Fruit fly (Drosophila melanogaster) whole organism, embryonic: Measurements from ENCODE around the gene CG10700.

Experiments used
- Atf3 ChIP-seq: fragments of 200-800 bp; sonication (Bioruptor generic); optimal IDR thresholded peaks from 3 replicates; lab custom pipeline; 2016; ENCODE audit warnings: missing biosample characterization, missing genetic modification characterization
- BEAF-32 ChIP-seq: fragments of 200-800 bp; sonication (Bioruptor generic); optimal IDR thresholded peaks from 3 replicates; lab custom pipeline; 2017; ENCODE audit warnings: missing biosample characterization, missing genetic modification characterization, mild to moderate bottlenecking, moderate library complexity, missing genetic modification reagents
- CG10147 ChIP-seq: fragments of 200-800 bp; sonication (Bioruptor generic); optimal IDR thresholded peaks from 2 replicates; lab custom pipeline; 2019; ENCODE audit warnings: missing biosample characterization, mild to moderate bottlenecking, missing genetic modification characterization, moderate library complexity
- CG10209 ChIP-seq: fragments of 200-800 bp; sonication (Bioruptor generic); optimal IDR thresholded peaks from 3 replicates; lab custom pipeline; 2017; ENCODE audit warnings: missing biosample characterization, mild to moderate bottlenecking, missing genetic modification characterization, missing genetic modification reagents
- CG12219 ChIP-seq: fragments of 200-800 bp; sonication (Bioruptor generic); optimal IDR thresholded peaks from 3 replicates; lab custom pipeline; 2018; ENCODE audit warnings: missing biosample characterization, mild to moderate bottlenecking, missing genetic modification characterization
- CG12299 ChIP-seq: fragments of 200-800 bp; sonication (Bioruptor generic); optimal IDR thresholded peaks from 2 replicates; lab custom pipeline; 2018; ENCODE audit warnings: missing biosample characterization, mild to moderate bottlenecking, missing genetic modification characterization
- CG12659 ChIP-seq: fragments of 200-800 bp; sonication (Bioruptor generic); optimal IDR thresholded peaks from 3 replicates; lab custom pipeline; 2017; ENCODE audit warnings: mild to moderate bottlenecking, missing biosample characterization, missing genetic modification reagents, missing genetic modification characterization
- CG12769 ChIP-seq: fragments of 200-800 bp; sonication (Bioruptor generic); optimal IDR thresholded peaks from 2 replicates; lab custom pipeline; 2019; ENCODE audit warnings: missing biosample characterization, mild to moderate bottlenecking, missing genetic modification characterization, moderate library complexity
- CG13894 ChIP-seq: fragments of 200-800 bp; sonication (Bioruptor generic); optimal IDR thresholded peaks from 3 replicates; lab custom pipeline; 2018; ENCODE audit warnings: missing biosample characterization, mild to moderate bottlenecking, missing genetic modification characterization, moderate library complexity
- CG14710 ChIP-seq: fragments of 200-800 bp; sonication (Bioruptor generic); optimal IDR thresholded peaks from 3 replicates; lab custom pipeline; 2019; ENCODE audit warnings: missing biosample characterization, mild to moderate bottlenecking, missing genetic modification characterization, moderate library complexity
- CG16813 ChIP-seq: fragments of 200-800 bp; sonication (Bioruptor generic); IDR thresholded peaks from 3 replicates; pipeline ENCODE4 v1.3.6; 2022; ENCODE audit warnings: missing biosample characterization, missing genetic modification characterization; ENCODE audit not compliant: partially characterized antibody
- CG17328 ChIP-seq: fragments of 200-800 bp; sonication (Bioruptor generic); IDR thresholded peaks from 2 replicates; pipeline ENCODE4 v1.3.6; 2022; ENCODE audit warnings: missing biosample characterization, missing genetic modification characterization
- CG17385 ChIP-seq: fragments of 200-800 bp; sonication (Bioruptor generic); optimal IDR thresholded peaks from 3 replicates; lab custom pipeline; 2018; ENCODE audit warnings: missing biosample characterization, mild to moderate bottlenecking, missing genetic modification characterization
- CG2116 ChIP-seq: fragments of 200-800 bp; sonication (Bioruptor generic); optimal IDR thresholded peaks from 3 replicates; lab custom pipeline; 2018; ENCODE audit warnings: missing biosample characterization, mild to moderate bottlenecking, missing genetic modification characterization
- CG30020 ChIP-seq: fragments of 200-800 bp; optimal IDR thresholded peaks from 2 replicates; lab custom pipeline; 2019; ENCODE audit warnings: missing biosample characterization, mild to moderate bottlenecking, missing genetic modification characterization, moderate library complexity
- CG30431 ChIP-seq: fragments of 200-800 bp; sonication (Bioruptor generic); optimal IDR thresholded peaks from 2 replicates; lab custom pipeline; 2017; ENCODE audit warnings: missing biosample characterization, missing genetic modification characterization
- CG34224 ChIP-seq: fragments of 200-800 bp; sonication (Bioruptor generic); IDR thresholded peaks from 3 replicates; pipeline ENCODE4 v1.3.6; 2022; ENCODE audit warnings: missing biosample characterization, missing genetic modification characterization; ENCODE audit not compliant: partially characterized antibody
- CG7963 ChIP-seq: fragments of 200-800 bp; sonication (Bioruptor generic); IDR thresholded peaks from 3 replicates; pipeline ENCODE4 v1.3.6; 2022; ENCODE audit warnings: missing biosample characterization, missing genetic modification characterization; ENCODE audit not compliant: partially characterized antibody
- Doc3 ChIP-seq: fragments of 200-800 bp; sonication (Bioruptor generic); IDR thresholded peaks from 3 replicates; pipeline ENCODE4 v1.3.6; 2022; ENCODE audit warnings: missing biosample characterization, missing genetic modification characterization; ENCODE audit not compliant: partially characterized antibody
- Hr51 ChIP-seq, 2 experiments: fragments of 200-800 bp; sonication (Bioruptor generic); optimal IDR thresholded peaks; 2 replicates in 1 of 2; 3 replicates in 1 of 2; lab custom pipeline; 2016 to 2018; ENCODE audit warnings: missing biosample characterization in 2 of 2, missing genetic modification characterization in 2 of 2, mild to moderate bottlenecking in 1 of 2, moderate library complexity in 1 of 2
- MESR4 ChIP-seq: fragments of 200-800 bp; sonication (Bioruptor generic); optimal IDR thresholded peaks from 2 replicates; lab custom pipeline; 2018; ENCODE audit warnings: missing biosample characterization, mild to moderate bottlenecking, missing genetic modification characterization, moderate library complexity
- Med ChIP-seq: fragments of 200-800 bp; sonication (Bioruptor generic); peaks from one replicate; lab custom pipeline; 2016; ENCODE audit warnings: missing biosample characterization, missing genetic modification characterization, mild to moderate bottlenecking, inconsistent platforms, moderate library complexity
- Opbp ChIP-seq: fragments of 200-800 bp; sonication (Bioruptor generic); IDR thresholded peaks from 3 replicates; pipeline ENCODE4 v1.3.6; 2022; ENCODE audit warnings: missing biosample characterization, missing genetic modification characterization; ENCODE audit not compliant: partially characterized antibody
- Pdp1 ChIP-seq, 2 experiments: fragments of 200-800 bp; sonication (Bioruptor generic); optimal IDR thresholded peaks; 3 replicates each; lab custom pipeline; 2016; ENCODE audit warnings: missing biosample characterization in 2 of 2, missing genetic modification characterization in 2 of 2, mild to moderate bottlenecking in 1 of 2, moderate library complexity in 1 of 2
- Xbp1 ChIP-seq: fragments of 200-800 bp; sonication (Bioruptor generic); optimal IDR thresholded peaks from 3 replicates; lab custom pipeline; 2016; ENCODE audit warnings: missing biosample characterization, mild to moderate bottlenecking, missing genetic modification characterization
- YL-1 ChIP-seq: fragments of 200-800 bp; sonication (Bioruptor generic); optimal IDR thresholded peaks from 3 replicates; lab custom pipeline; 2017; ENCODE audit warnings: missing biosample characterization, mild to moderate bottlenecking, missing genetic modification characterization
- amos ChIP-seq: fragments of 200-800 bp; sonication (Bioruptor generic); IDR thresholded peaks from 2 replicates; pipeline ENCODE4 v1.3.6; 2022; ENCODE audit warnings: missing biosample characterization, missing genetic modification characterization; ENCODE audit not compliant: partially characterized antibody
- ato ChIP-seq: fragments of 200-800 bp; sonication (Bioruptor generic); IDR thresholded peaks from 2 replicates; pipeline ENCODE4 v1.3.6; 2022; ENCODE audit warnings: missing biosample characterization, missing genetic modification characterization; ENCODE audit not compliant: partially characterized antibody
- bbx ChIP-seq: fragments of 200-800 bp; sonication (Bioruptor generic); IDR thresholded peaks from 2 replicates; pipeline ENCODE4 v1.3.6; 2022; ENCODE audit warnings: missing biosample characterization, missing genetic modification characterization; ENCODE audit not compliant: partially characterized antibody
- chm ChIP-seq: fragments of 200-800 bp; sonication (Bioruptor generic); IDR thresholded peaks from 2 replicates; pipeline ENCODE4 v1.3.6; 2022; ENCODE audit warnings: missing biosample characterization, missing genetic modification characterization
- chn ChIP-seq: fragments of 200-800 bp; sonication (Bioruptor generic); optimal IDR thresholded peaks from 2 replicates; lab custom pipeline; 2016; ENCODE audit warnings: missing biosample characterization, missing genetic modification characterization
- dmrt11E ChIP-seq: fragments of 200-800 bp; sonication (Bioruptor generic); optimal IDR thresholded peaks from 3 replicates; lab custom pipeline; 2018; ENCODE audit warnings: missing biosample characterization, mild to moderate bottlenecking, missing genetic modification characterization, moderate library complexity
- dpn ChIP-seq, 2 experiments: fragments of 200-800 bp; sonication (Bioruptor generic); optimal IDR thresholded peaks; 3 replicates each; lab custom pipeline; 2016; ENCODE audit warnings: missing biosample characterization in 2 of 2, missing genetic modification characterization in 2 of 2
- grau ChIP-seq: fragments of 200-800 bp; optimal IDR thresholded peaks from 3 replicates; lab custom pipeline; 2019; ENCODE audit warnings: missing biosample characterization, mild to moderate bottlenecking, missing genetic modification characterization, moderate library complexity
- gro ChIP-seq: fragments of 200-800 bp; sonication (Bioruptor generic); optimal IDR thresholded peaks from 2 replicates; lab custom pipeline; 2016; ENCODE audit warnings: missing biosample characterization, missing genetic modification characterization
- hkb ChIP-seq, 2 experiments: fragments of 200-800 bp in 1 of 2; fragments of >200 bp in 1 of 2; sonication (Bioruptor generic) in 1 of 2; IDR thresholded peaks in 1 of 2; optimal IDR thresholded peaks in 1 of 2; 2 replicates each; pipeline versions ENCODE4 v1.3.6 to Lab custom; 2017 to 2022; ENCODE audit warnings: missing biosample characterization in 1 of 2, missing genetic modification characterization in 1 of 2
- nerfin-2 ChIP-seq: fragments of 200-800 bp; sonication (Bioruptor generic); IDR thresholded peaks from 2 replicates; pipeline ENCODE4 v1.3.6; 2022; ENCODE audit warnings: missing biosample characterization, missing genetic modification characterization; ENCODE audit not compliant: partially characterized antibody
- nmo ChIP-seq: fragments of 200-800 bp; sonication (Bioruptor generic); optimal IDR thresholded peaks from 2 replicates; lab custom pipeline; 2018; ENCODE audit warnings: missing biosample characterization, mild to moderate bottlenecking, missing genetic modification characterization, moderate library complexity
- odd ChIP-seq: fragments of 200-800 bp; sonication (Bioruptor generic); optimal IDR thresholded peaks from 2 replicates; lab custom pipeline; 2017; ENCODE audit warnings: missing biosample characterization, mild to moderate bottlenecking, missing genetic modification characterization
- otp ChIP-seq: fragments of 200-800 bp; sonication (Bioruptor generic); IDR thresholded peaks from 3 replicates; pipeline ENCODE4, ENCODE4 v1.3.6; 2022; ENCODE audit warnings: missing biosample characterization, missing genetic modification characterization
- slp2 ChIP-seq: fragments of 200-800 bp; sonication (Bioruptor generic); optimal IDR thresholded peaks from 2 replicates; lab custom pipeline; 2016; ENCODE audit warnings: missing biosample characterization, missing genetic modification characterization
- stwl ChIP-seq: fragments of 200-800 bp; sonication (Bioruptor generic); optimal IDR thresholded peaks from 3 replicates; lab custom pipeline; 2018; ENCODE audit warnings: missing biosample characterization, mild to moderate bottlenecking, missing genetic modification characterization, moderate library complexity
- tna ChIP-seq: fragments of 200-800 bp; sonication (Bioruptor generic); IDR thresholded peaks from 2 replicates; pipeline ENCODE4 v1.3.6; 2022; ENCODE audit warnings: missing biosample characterization, missing genetic modification characterization; ENCODE audit not compliant: partially characterized antibody
- vnd ChIP-seq: fragments of 200-800 bp; sonication (Bioruptor generic); IDR thresholded peaks from 3 replicates; pipeline ENCODE4 v1.3.6; 2022; ENCODE audit warnings: missing biosample characterization, missing genetic modification characterization; ENCODE audit not compliant: partially characterized antibody
- zen2 ChIP-seq: fragments of 200-800 bp; sonication (Bioruptor generic); IDR thresholded peaks from 3 replicates; pipeline ENCODE4 v1.3.6; 2022; ENCODE audit warnings: missing biosample characterization, missing genetic modification characterization; ENCODE audit not compliant: partially characterized antibody

The CG10700 gene

dm6 chr2L:19034213-19034929, 44.5 kb downstream of the CG10700 start, which contains the start of the genes mib2 and CG31800:
Gene mib2 (plus strand): TSS chr2L:19034444.
Gene CG31800 (minus strand): TSS chr2L:19034576.
- TF ChIP-seq BEAF-32 (GFP tag; lab: Kevin White, UChicago) = peak; percentile 84
- TF ChIP-seq CG12299 (tag; lab: Kevin White, UChicago) = no peak
- peak; percentile 20 for TF ChIP-seq nmo (GFP tag; lab: Kevin White, UChicago)
- no peak for TF ChIP-seq odd (GFP tag; lab: Kevin White, UChicago)
- TF ChIP-seq bbx (GFP tag; lab: Robert Waterston, UW) = peak; percentile 91
- peak; percentile 20 for TF ChIP-seq gro (GFP tag; lab: Kevin White, UChicago)
- TF ChIP-seq vnd = peak; percentile 77
- TF ChIP-seq CG12219 (GFP tag; lab: Kevin White, UChicago) = no peak
- TF ChIP-seq CG13894 (tag; lab: Kevin White, UChicago) = peak; percentile 1
- peak; percentile 27 for TF ChIP-seq CG14710 (tag; lab: Kevin White, UChicago)
- peak; percentile 88 for TF ChIP-seq amos (GFP tag; lab: Robert Waterston, UW)
- no peak for TF ChIP-seq otp (GFP tag; lab: Robert Waterston, UW)
- peak; percentile 69 for TF ChIP-seq tna
- peak; percentile 59 for TF ChIP-seq stwl (tag; lab: Kevin White, UChicago)
- TF ChIP-seq CG10147 (GFP tag; lab: Kevin White, UChicago) = peak; percentile 32
- TF ChIP-seq zen2 = peak; percentile 81; the same call in 2 of the 3 replicates
- no peak for TF ChIP-seq CG30431 (GFP tag; lab: Kevin White, UChicago)
- TF ChIP-seq chm (GFP tag; lab: Robert Waterston, UW) = 0 out of 2 replicates have a peak, but pooled peaks have one; percentile 38
- no peak for TF ChIP-seq CG10209 (GFP tag; lab: Kevin White, UChicago)
- peak; percentile 76; the same call in 2 of the 3 replicates for TF ChIP-seq Doc3
- no peak for TF ChIP-seq Hr51 (GFP tag; optimal IDR thresholded peaks at IDR 0.05; lab: Kevin White, UChicago)
- peak; percentile 86 for TF ChIP-seq CG7963 (GFP tag; lab: Robert Waterston, UW)
- peak; percentile 78 for TF ChIP-seq nerfin-2 (GFP tag; lab: Robert Waterston, UW)
- peak; percentile 52; the same call in 1 of the 2 replicates for TF ChIP-seq ato (GFP tag; lab: Robert Waterston, UW)
- peak; percentile 80 for TF ChIP-seq CG34224 (GFP tag; lab: Robert Waterston, UW)
- no peak for TF ChIP-seq Atf3 (GFP tag; lab: Kevin White, UChicago)
- TF ChIP-seq CG30020 (tag; lab: Kevin White, UChicago) = peak; percentile 39
- peak; percentile 59 for TF ChIP-seq YL-1 (GFP tag; lab: Kevin White, UChicago)
- no peak for TF ChIP-seq slp2 (GFP tag; lab: Kevin White, UChicago)
- TF ChIP-seq grau (tag; lab: Kevin White, UChicago) = peak; percentile 20
- peak; percentile 40 for TF ChIP-seq CG12659
- peak; percentile 1 for TF ChIP-seq chn (GFP tag; lab: Kevin White, UChicago)
- peak; percentile 86; the same call in 2 of the 3 replicates for TF ChIP-seq Opbp (GFP tag; lab: Robert Waterston, UW)
- no peak for TF ChIP-seq hkb (optimal IDR thresholded peaks at IDR 0.05; lab: Kevin White, UChicago)
- no peak for TF ChIP-seq hkb (GFP tag; IDR thresholded peaks at IDR 0.05; lab: Robert Waterston, UW)
- TF ChIP-seq CG2116 = peak; percentile 73
- TF ChIP-seq CG16813 (GFP tag; lab: Robert Waterston, UW) = peak; percentile 76
- peak in 1 of 2 experiments; percentile 0 for TF ChIP-seq dpn (GFP tag; optimal IDR thresholded peaks at IDR 0.05; lab: Kevin White, UChicago)
- no peak for TF ChIP-seq CG17328
- peak; percentile 95 for TF ChIP-seq CG17385 (GFP tag; lab: Kevin White, UChicago)
- TF ChIP-seq MESR4 (GFP tag; lab: Kevin White, UChicago) = peak; percentile 79
- peak; percentile 26 for TF ChIP-seq Xbp1 (GFP tag; lab: Kevin White, UChicago)
- no peak for TF ChIP-seq CG12769 (tag; lab: Kevin White, UChicago)
- TF ChIP-seq Pdp1 (GFP tag; optimal IDR thresholded peaks at IDR 0.05; lab: Kevin White, UChicago) = peak in 1 of 2 experiments; percentile 77
- no peak for TF ChIP-seq dmrt11E
- peak; percentile 80 for TF ChIP-seq Med (GFP tag; lab: Kevin White, UChicago)
